Worm (Caenorhabditis elegans) whole organism, early embryonic: ENCODE measurements around the gene asp-5.

Source experiments
- F13C5.2 ChIP-seq: sonication (generic microtip); optimal IDR thresholded peaks from 2 replicates; lab custom pipeline; 2017; ENCODE audit warnings: mild to moderate bottlenecking, missing genetic modification characterization, inconsistent platforms, missing compliant biosample characterization
- ceh-13 ChIP-seq: fragments of 200-800 bp; sonication (Bioruptor generic); optimal IDR thresholded peaks from 2 replicates; lab custom pipeline; 2018; ENCODE audit warnings: mild to moderate bottlenecking, missing genetic modification characterization, missing compliant biosample characterization
- ets-7 ChIP-seq: sonication (generic microtip); optimal IDR thresholded peaks from 2 replicates; lab custom pipeline; 2016; ENCODE audit warnings: missing genotype, missing genetic modification characterization, missing compliant biosample characterization
- flt-1 ChIP-seq: fragments of 200-800 bp; sonication (Bioruptor generic); IDR thresholded peaks from 2 replicates; pipeline ENCODE4 v1.3.6; 2022; ENCODE audit warnings: missing genetic modification characterization, missing compliant biosample characterization
- hmg-4 ChIP-seq: fragments of 200-800 bp; sonication (Bioruptor generic); optimal IDR thresholded peaks from 2 replicates; lab custom pipeline; 2018; ENCODE audit warnings: mild to moderate bottlenecking, missing genetic modification characterization, missing compliant biosample characterization
- scrt-1 ChIP-seq: fragments of 200-800 bp; sonication (Bioruptor generic); IDR thresholded peaks from 2 replicates; pipeline ENCODE4 v1.3.6; 2022; ENCODE audit warnings: missing genetic modification characterization, missing compliant biosample characterization

ce11 chrV:8307013-8307412 lies 34.8 kb downstream of the asp-5 start:
- TF ChIP-seq flt-1 (GFP tag; lab: Robert Waterston, UW) (no peak), ets-7 (tag; lab: Kevin White, UChicago) (no peak), scrt-1 (GFP tag; lab: Robert Waterston, UW) (no peak), hmg-4 (no peak), F13C5.2 (no peak), ceh-13 (GFP tag; lab: Kevin White, UChicago) (no peak)
